Fruit fly (Drosophila melanogaster) whole organism, prepupa: ENCODE data around the gene Pdfr.
A peak's percentile ranks its signal among the peaks of the same experiment; 100 is the strongest.

Source experiments
- CG10631 ChIP-seq: fragments of 200-800 bp; sonication (Bioruptor generic); optimal IDR thresholded peaks from 2 replicates; lab custom pipeline; 2016; ENCODE audit warnings: missing biosample characterization, missing genetic modification characterization
- CG10669 ChIP-seq: fragments of 200-800 bp; sonication (Bioruptor generic); optimal IDR thresholded peaks from 3 replicates; lab custom pipeline; 2018; ENCODE audit warnings: missing biosample characterization, mild to moderate bottlenecking, missing genetic modification characterization, moderate library complexity
- CG11762 ChIP-seq: fragments of 200-800 bp; sonication (Bioruptor generic); optimal IDR thresholded peaks from 3 replicates; lab custom pipeline; 2016; ENCODE audit warnings: missing biosample characterization, missing genetic modification characterization; ENCODE audit not compliant: insufficient read depth
- CG11902 ChIP-seq: fragments of 200-800 bp; sonication (Bioruptor generic); optimal IDR thresholded peaks from 3 replicates; lab custom pipeline; 2016; ENCODE audit warnings: missing biosample characterization, missing genetic modification characterization
- CG15336 ChIP-seq: fragments of 200-800 bp; sonication (Bioruptor generic); IDR thresholded peaks from 2 replicates; pipeline ENCODE4 v1.3.6; 2022; ENCODE audit warnings: missing biosample characterization, missing genetic modification characterization
- CG1621 ChIP-seq: fragments of 200-800 bp; sonication (Bioruptor generic); optimal IDR thresholded peaks from 3 replicates; lab custom pipeline; 2018; ENCODE audit warnings: missing biosample characterization, mild to moderate bottlenecking, missing genetic modification characterization
- CG16779 ChIP-seq: fragments of 200-800 bp; sonication (Bioruptor generic); optimal IDR thresholded peaks from 3 replicates; lab custom pipeline; 2017; ENCODE audit warnings: missing biosample characterization, mild to moderate bottlenecking, missing genetic modification characterization
- CG3032 ChIP-seq: fragments of 200-800 bp; optimal IDR thresholded peaks from 2 replicates; lab custom pipeline; 2019; ENCODE audit warnings: missing biosample characterization, mild to moderate bottlenecking, missing genetic modification characterization, moderate library complexity
- CG31627 ChIP-seq: fragments of 200-800 bp; sonication (Bioruptor generic); optimal IDR thresholded peaks from 3 replicates; lab custom pipeline; 2016; ENCODE audit warnings: missing biosample characterization, missing genetic modification characterization
- CG32006 ChIP-seq: fragments of 200-800 bp; sonication (Bioruptor generic); optimal IDR thresholded peaks from 3 replicates; lab custom pipeline; 2017; ENCODE audit warnings: missing biosample characterization, mild to moderate bottlenecking, missing genetic modification characterization
- CG34406 ChIP-seq: fragments of 200-800 bp; sonication (Bioruptor generic); optimal IDR thresholded peaks from 3 replicates; lab custom pipeline; 2016; ENCODE audit warnings: missing biosample characterization, missing genetic modification characterization
- CG4318 ChIP-seq: fragments of 200-800 bp; sonication (Bioruptor generic); optimal IDR thresholded peaks from 3 replicates; lab custom pipeline; 2017; ENCODE audit warnings: missing biosample characterization, mild to moderate bottlenecking, missing genetic modification characterization
- CG6163 ChIP-seq: fragments of 200-800 bp; sonication (Bioruptor generic); IDR thresholded peaks from 3 replicates; pipeline ENCODE4 v1.3.6; 2022; ENCODE audit warnings: missing biosample characterization, missing genetic modification characterization
- CG6276 ChIP-seq: fragments of 200-800 bp; sonication (Bioruptor generic); optimal IDR thresholded peaks from 2 replicates; lab custom pipeline; 2017; ENCODE audit warnings: missing biosample characterization, mild to moderate bottlenecking, missing genetic modification characterization
- CG6792 ChIP-seq: fragments of 200-800 bp; sonication (Bioruptor generic); optimal IDR thresholded peaks from 3 replicates; lab custom pipeline; 2016; ENCODE audit warnings: missing biosample characterization, missing genetic modification characterization
- CG6854 ChIP-seq: fragments of 200-800 bp; sonication (Bioruptor generic); optimal IDR thresholded peaks from 2 replicates; lab custom pipeline; 2017; ENCODE audit warnings: missing biosample characterization, mild to moderate bottlenecking, missing genetic modification characterization
- CG8119 ChIP-seq: fragments of 200-800 bp; sonication (Bioruptor generic); IDR thresholded peaks from 3 replicates; pipeline ENCODE4 v1.3.6; 2022; ENCODE audit warnings: missing biosample characterization, missing genetic modification characterization
- CG8632 ChIP-seq: fragments of 200-800 bp; sonication (Bioruptor generic); optimal IDR thresholded peaks from 3 replicates; lab custom pipeline; 2016; ENCODE audit warnings: missing biosample characterization, missing genetic modification characterization
- CG9139 ChIP-seq: fragments of 200-800 bp; sonication (Bioruptor generic); optimal IDR thresholded peaks from 3 replicates; lab custom pipeline; 2017; ENCODE audit warnings: missing biosample characterization, mild to moderate bottlenecking, missing genetic modification characterization
- Eip75B ChIP-seq: fragments of 200-800 bp; sonication (Bioruptor generic); optimal IDR thresholded peaks from 3 replicates; lab custom pipeline; 2016; ENCODE audit warnings: missing biosample characterization, missing genetic modification characterization
- Eip78C ChIP-seq: fragments of 200-800 bp; sonication (Bioruptor generic); peaks from one replicate; lab custom pipeline; 2016; ENCODE audit warnings: missing biosample characterization, missing genetic modification characterization
- Ets21C ChIP-seq: fragments of 200-800 bp; sonication (Bioruptor generic); optimal IDR thresholded peaks from 3 replicates; lab custom pipeline; 2016; ENCODE audit warnings: missing biosample characterization, missing genetic modification characterization
- Ets96B ChIP-seq: fragments of 200-800 bp; optimal IDR thresholded peaks from 2 replicates; lab custom pipeline; 2019; ENCODE audit warnings: missing biosample characterization, mild to moderate bottlenecking, missing genetic modification characterization, moderate library complexity
- Hr38 ChIP-seq: sonication (Bioruptor generic); optimal IDR thresholded peaks from 2 replicates; lab custom pipeline; 2016; ENCODE audit warnings: missing biosample characterization, missing genetic modification characterization
- Hr39 ChIP-seq: fragments of 200-800 bp; sonication (Bioruptor generic); optimal IDR thresholded peaks from 2 replicates; lab custom pipeline; 2016; ENCODE audit warnings: missing biosample characterization, missing genetic modification characterization
- Hr4 ChIP-seq: fragments of 200-800 bp; sonication (Bioruptor generic); optimal IDR thresholded peaks from 3 replicates; lab custom pipeline; 2016; ENCODE audit warnings: missing biosample characterization, missing genetic modification characterization
- Met ChIP-seq: fragments of 200-800 bp; sonication (Bioruptor generic); optimal IDR thresholded peaks from 3 replicates; lab custom pipeline; 2016; ENCODE audit warnings: missing biosample characterization, missing genetic modification characterization
- OdsH ChIP-seq: fragments of 200-800 bp; sonication (Bioruptor generic); optimal IDR thresholded peaks from 3 replicates; lab custom pipeline; 2016; ENCODE audit warnings: missing biosample characterization, missing genetic modification characterization
- Smox ChIP-seq: fragments of 200-800 bp; sonication (Bioruptor generic); optimal IDR thresholded peaks from 3 replicates; lab custom pipeline; 2016; ENCODE audit warnings: missing biosample characterization, missing genetic modification characterization
- Sox102F ChIP-seq: fragments of 200-800 bp; sonication (Bioruptor generic); optimal IDR thresholded peaks from 2 replicates; lab custom pipeline; 2016; ENCODE audit warnings: missing biosample characterization, mild to moderate bottlenecking, missing genetic modification characterization
- Sox14 ChIP-seq: fragments of 200-800 bp; sonication (Bioruptor generic); optimal IDR thresholded peaks from 3 replicates; lab custom pipeline; 2016; ENCODE audit warnings: missing biosample characterization, missing genetic modification characterization
- Sox15 ChIP-seq: fragments of 200-800 bp; sonication (Bioruptor generic); optimal IDR thresholded peaks from 3 replicates; lab custom pipeline; 2016; ENCODE audit warnings: missing biosample characterization, missing genetic modification characterization
- achi ChIP-seq: fragments of 200-800 bp; sonication (Bioruptor generic); optimal IDR thresholded peaks from 3 replicates; lab custom pipeline; 2016; ENCODE audit warnings: missing biosample characterization, missing genetic modification characterization
- cyc ChIP-seq: fragments of 200-800 bp; sonication (Bioruptor generic); optimal IDR thresholded peaks from 3 replicates; lab custom pipeline; 2016; ENCODE audit warnings: missing biosample characterization, missing genetic modification characterization
- dac ChIP-seq: fragments of 200-800 bp; sonication (Bioruptor generic); optimal IDR thresholded peaks from 2 replicates; lab custom pipeline; 2017; ENCODE audit warnings: missing biosample characterization, mild to moderate bottlenecking, missing genetic modification characterization
- dsx ChIP-seq: fragments of 200-800 bp; optimal IDR thresholded peaks from 3 replicates; lab custom pipeline; 2019; ENCODE audit warnings: missing biosample characterization, mild to moderate bottlenecking, missing genetic modification characterization, moderate library complexity; ENCODE audit not compliant: poor library complexity, severe bottlenecking
- eg ChIP-seq: fragments of 200-800 bp; sonication (Bioruptor generic); IDR thresholded peaks from 3 replicates; pipeline ENCODE4 v1.3.6; 2022; ENCODE audit warnings: missing biosample characterization, missing genetic modification characterization
- esn ChIP-seq: fragments of 200-800 bp; sonication (Bioruptor generic); optimal IDR thresholded peaks from 2 replicates; lab custom pipeline; 2016; ENCODE audit warnings: missing biosample characterization, mild to moderate bottlenecking, missing genetic modification characterization, moderate library complexity
- fd59A ChIP-seq: fragments of 200-800 bp; sonication (Bioruptor generic); optimal IDR thresholded peaks from 2 replicates; lab custom pipeline; 2017; ENCODE audit warnings: missing biosample characterization, mild to moderate bottlenecking, missing genetic modification characterization, missing genetic modification reagents
- fd85E ChIP-seq: fragments of 200-800 bp; sonication (Bioruptor generic); optimal IDR thresholded peaks from 3 replicates; lab custom pipeline; 2016; ENCODE audit warnings: missing biosample characterization, missing genetic modification characterization
- net ChIP-seq: fragments of 200-800 bp; sonication (Bioruptor generic); optimal IDR thresholded peaks from 3 replicates; lab custom pipeline; 2016; ENCODE audit warnings: missing biosample characterization, missing genetic modification characterization
- pdm3 ChIP-seq: fragments of 200-800 bp; sonication (Bioruptor generic); optimal IDR thresholded peaks from 3 replicates; lab custom pipeline; 2016; ENCODE audit warnings: missing biosample characterization, missing genetic modification characterization
- salr ChIP-seq, 2 experiments: fragments of 200-800 bp; sonication (Bioruptor generic); optimal IDR thresholded peaks; 3 replicates each; lab custom pipeline; 2016 to 2018; ENCODE audit warnings: missing biosample characterization in 2 of 2, missing genetic modification characterization in 2 of 2, mild to moderate bottlenecking in 1 of 2
- spab ChIP-seq: fragments of 200-800 bp; sonication (Bioruptor generic); optimal IDR thresholded peaks from 2 replicates; lab custom pipeline; 2017; ENCODE audit warnings: missing biosample characterization, mild to moderate bottlenecking, missing genetic modification characterization, missing genetic modification reagents
- ss ChIP-seq, 2 experiments: fragments of 200-800 bp; sonication (Bioruptor generic); optimal IDR thresholded peaks; 2 replicates in 1 of 2; 3 replicates in 1 of 2; lab custom pipeline; 2017 to 2018; ENCODE audit warnings: mild to moderate bottlenecking in 2 of 2, missing biosample characterization in 2 of 2, missing genetic modification characterization in 2 of 2, moderate library complexity in 1 of 2
- svp ChIP-seq: fragments of 200-800 bp; sonication (Bioruptor generic); peaks from one replicate; lab custom pipeline; 2016; ENCODE audit warnings: missing biosample characterization, missing genetic modification characterization
- topi ChIP-seq: fragments of 200-800 bp; sonication (Bioruptor generic); optimal IDR thresholded peaks from 3 replicates; lab custom pipeline; 2016; ENCODE audit warnings: missing biosample characterization, missing genetic modification characterization
- vri ChIP-seq: fragments of 200-800 bp; sonication (Bioruptor generic); optimal IDR thresholded peaks from 3 replicates; lab custom pipeline; 2016; ENCODE audit warnings: missing biosample characterization, mild to moderate bottlenecking, missing genetic modification characterization

The Pdfr gene

DNA sequence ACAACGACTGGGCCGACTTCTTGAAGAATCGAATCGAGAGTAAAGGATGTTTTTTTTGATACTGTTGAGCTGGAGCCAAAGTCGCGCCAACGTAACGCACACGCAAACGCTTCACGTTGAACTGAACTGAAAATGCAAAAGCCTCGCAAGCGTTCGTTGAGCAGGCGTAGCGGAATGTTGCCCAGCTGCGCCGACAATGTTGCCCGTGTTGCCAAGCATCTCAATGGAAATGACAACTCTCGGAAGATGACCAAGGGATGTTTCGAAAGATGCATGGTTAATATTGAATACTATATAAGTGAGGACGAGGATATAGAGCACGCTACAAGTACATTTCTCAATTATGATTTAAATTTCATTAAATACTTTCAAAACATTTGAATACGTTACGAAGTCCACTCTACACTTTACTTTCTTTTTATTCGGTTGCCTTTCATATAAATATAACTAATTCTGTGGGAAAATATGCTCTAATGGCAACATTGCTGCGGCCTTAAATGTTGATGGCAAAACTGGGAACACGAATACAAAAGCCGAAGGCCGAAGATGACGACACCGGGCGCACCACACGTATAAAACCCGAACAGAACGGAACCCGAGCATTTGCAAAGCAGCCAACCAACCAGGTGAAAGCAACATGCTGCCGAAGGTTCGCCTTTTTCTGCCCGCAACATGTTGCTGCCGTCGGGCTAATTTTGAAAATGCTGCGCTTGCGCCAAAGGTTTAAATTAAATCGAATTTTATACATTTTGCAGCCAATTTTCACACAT is 34.3 kb upstream of the Pdfr start:
- TF ChIP-seq Sox102F (GFP tag; lab: Kevin White, UChicago) (no peak), CG11762 (no peak), Eip78C (peak; percentile 55), dsx (GFP tag; lab: Kevin White, UChicago) (peak; percentile 78)

DNA sequence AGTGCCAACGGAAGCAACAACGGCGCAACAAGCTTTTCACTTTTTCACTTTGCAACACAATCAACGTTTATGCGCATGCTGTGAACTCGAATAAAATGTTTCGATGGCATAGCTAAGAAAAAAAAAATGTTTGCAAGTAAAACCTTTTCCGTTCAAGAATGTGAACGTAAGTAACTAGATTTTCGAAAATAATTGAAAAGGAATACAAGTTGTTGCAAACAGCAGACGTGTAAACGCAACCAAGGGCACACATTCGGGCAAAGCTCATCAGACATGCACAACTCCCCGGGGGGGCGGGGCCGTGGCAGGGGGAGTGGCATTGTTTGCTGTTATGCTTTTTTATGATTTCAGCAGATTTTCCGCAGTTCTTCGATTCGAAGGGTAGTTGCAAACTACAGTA is 33.6 kb upstream of the Pdfr start:
- TF ChIP-seq CG6276 (no peak), achi (GFP tag; lab: Kevin White, UChicago) (peak; percentile 72), CG11762 (peak; percentile 25), CG15336 (peak; percentile 66), CG34406 (GFP tag; lab: Kevin White, UChicago) (peak; percentile 42), CG6163 (peak; percentile 83), CG3032 (tag; lab: Kevin White, UChicago) (peak; percentile 52), CG8632 (GFP tag; lab: Kevin White, UChicago) (peak; percentile 21), spab (GFP tag; lab: Kevin White, UChicago) (peak; percentile 19), Hr39 (GFP tag; lab: Kevin White, UChicago) (peak; percentile 70), Ets96B (tag; lab: Kevin White, UChicago) (peak; percentile 41), topi (GFP tag; lab: Kevin White, UChicago) (peak; percentile 71), CG4318 (GFP tag; lab: Kevin White, UChicago) (peak; percentile 3), ss (GFP tag; optimal IDR thresholded peaks at IDR 0.05; lab: Kevin White, UChicago) (peak in 1 of 2 experiments; percentile 33), CG6792 (GFP tag; lab: Kevin White, UChicago) (peak; percentile 58), Ets21C (GFP tag; lab: Kevin White, UChicago) (peak; percentile 58), esn (GFP tag; lab: Kevin White, UChicago) (peak; percentile 75), CG6854 (no peak), Hr38 (no peak), Eip78C (peak; percentile 76), pdm3 (peak; percentile 66), Hr4 (GFP tag; lab: Kevin White, UChicago) (peak; percentile 25), Eip75B (GFP tag; lab: Kevin White, UChicago) (peak; percentile 22), OdsH (GFP tag; lab: Kevin White, UChicago) (peak; percentile 73), CG9139 (GFP tag; lab: Kevin White, UChicago) (no peak), Met (peak; percentile 72), CG10669 (peak; percentile 63), dac (GFP tag; lab: Kevin White, UChicago) (peak; percentile 23), vri (GFP tag; lab: Kevin White, UChicago) (peak; percentile 50), salr (GFP tag; optimal IDR thresholded peaks at IDR 0.05; lab: Kevin White, UChicago) (peak; percentile 52 to 55), Sox14 (GFP tag; lab: Kevin White, UChicago) (peak; percentile 68), net (peak; percentile 75), cyc (GFP tag; lab: Kevin White, UChicago) (peak; percentile 60), Sox15 (GFP tag; lab: Kevin White, UChicago) (peak; percentile 42), CG16779 (no peak), CG1621 (tag; lab: Kevin White, UChicago) (peak; percentile 62), Sox102F (GFP tag; lab: Kevin White, UChicago) (peak; percentile 68), fd59A (GFP tag; lab: Kevin White, UChicago) (peak; percentile 44), CG31627 (peak; percentile 63), CG32006 (GFP tag; lab: Kevin White, UChicago) (peak; percentile 71), svp (GFP tag; lab: Kevin White, UChicago) (peak; percentile 64), CG8119 (GFP tag; lab: Robert Waterston, UW) (peak; percentile 67), Smox (GFP tag; lab: Kevin White, UChicago) (peak; percentile 60), eg (peak; percentile 61), CG10631 (GFP tag; lab: Kevin White, UChicago) (peak; percentile 73), CG11902 (GFP tag; lab: Kevin White, UChicago) (no peak), fd85E (no peak)
